Fruit fly (Drosophila melanogaster) whole organism, embryonic: Measurements from ENCODE around the gene sip3.

ENCODE experiments used
- ATbp ChIP-seq: fragments of 200-800 bp; sonication (Bioruptor generic); optimal IDR thresholded peaks from 2 replicates; lab custom pipeline; 2017; ENCODE audit warnings: missing biosample characterization, mild to moderate bottlenecking, missing genetic modification characterization, missing genetic modification reagents
- Asciz ChIP-seq: fragments of 200-800 bp; sonication (Bioruptor generic); optimal IDR thresholded peaks from 2 replicates; lab custom pipeline; 2017; ENCODE audit warnings: missing biosample characterization, mild to moderate bottlenecking, missing genetic modification characterization, missing genetic modification reagents
- BtbVII ChIP-seq: fragments of 200-800 bp; sonication (Bioruptor generic); optimal IDR thresholded peaks from 3 replicates; lab custom pipeline; 2017; ENCODE audit warnings: missing biosample characterization, mild to moderate bottlenecking, missing genetic modification characterization
- CG10267 ChIP-seq: fragments of 200-800 bp; sonication (Bioruptor generic); optimal IDR thresholded peaks from 2 replicates; lab custom pipeline; 2018; ENCODE audit warnings: missing biosample characterization, mild to moderate bottlenecking, missing genetic modification characterization, moderate library complexity
- CG10366 ChIP-seq: fragments of 200-800 bp; sonication (Bioruptor generic); IDR thresholded peaks from 2 replicates; pipeline ENCODE4 v1.3.6; 2022; ENCODE audit warnings: missing biosample characterization, missing genetic modification characterization
- CG10654 ChIP-seq: fragments of 200-800 bp; sonication (Bioruptor generic); optimal IDR thresholded peaks from 2 replicates; lab custom pipeline; 2016; ENCODE audit warnings: missing biosample characterization, missing genetic modification characterization
- CG11696 ChIP-seq: fragments of 200-800 bp; sonication (Bioruptor generic); IDR thresholded peaks from 2 replicates; pipeline ENCODE4 v1.3.6; 2022; ENCODE audit warnings: missing biosample characterization, missing genetic modification characterization
- CG1233 ChIP-seq: fragments of 200-800 bp; sonication (Bioruptor generic); optimal IDR thresholded peaks from 4 replicates; lab custom pipeline; 2018; ENCODE audit warnings: missing biosample characterization, mild to moderate bottlenecking, missing genetic modification characterization
- CG12659 ChIP-seq: fragments of 200-800 bp; sonication (Bioruptor generic); optimal IDR thresholded peaks from 3 replicates; lab custom pipeline; 2017; ENCODE audit warnings: mild to moderate bottlenecking, missing biosample characterization, missing genetic modification reagents, missing genetic modification characterization
- CG15479 ChIP-seq: fragments of 200-800 bp; sonication (Bioruptor generic); optimal IDR thresholded peaks from 3 replicates; lab custom pipeline; 2019; ENCODE audit warnings: missing biosample characterization, mild to moderate bottlenecking, missing genetic modification characterization, moderate library complexity
- CG15601 ChIP-seq: fragments of 200-800 bp; sonication (Bioruptor generic); optimal IDR thresholded peaks from 3 replicates; lab custom pipeline; 2019; ENCODE audit warnings: missing biosample characterization, mild to moderate bottlenecking, missing genetic modification characterization, moderate library complexity
- CG1602 ChIP-seq: fragments of 200-800 bp; sonication (Bioruptor generic); optimal IDR thresholded peaks from 3 replicates; lab custom pipeline; 2016; ENCODE audit warnings: missing biosample characterization, missing genetic modification characterization
- CG17328 ChIP-seq: fragments of 200-800 bp; sonication (Bioruptor generic); IDR thresholded peaks from 2 replicates; pipeline ENCODE4 v1.3.6; 2022; ENCODE audit warnings: missing biosample characterization, missing genetic modification characterization
- CG1832 ChIP-seq: fragments of 200-800 bp; sonication (Bioruptor generic); optimal IDR thresholded peaks from 2 replicates; lab custom pipeline; 2017; ENCODE audit warnings: missing biosample characterization, mild to moderate bottlenecking, missing genetic modification characterization, inconsistent platforms
- CG18764 ChIP-seq: fragments of 200-800 bp; sonication (Bioruptor generic); optimal IDR thresholded peaks from 3 replicates; lab custom pipeline; 2016; ENCODE audit warnings: missing biosample characterization, missing genetic modification characterization
- CG2202 ChIP-seq: fragments of 200-800 bp; sonication (Bioruptor generic); optimal IDR thresholded peaks from 2 replicates; lab custom pipeline; 2018; ENCODE audit warnings: missing biosample characterization, mild to moderate bottlenecking, missing genetic modification characterization
- CG2712 ChIP-seq: fragments of 200-800 bp; optimal IDR thresholded peaks from 3 replicates; lab custom pipeline; 2019; ENCODE audit warnings: missing biosample characterization, mild to moderate bottlenecking, missing genetic modification characterization, moderate library complexity
- CG3163 ChIP-seq: fragments of 200-800 bp; sonication (Bioruptor generic); optimal IDR thresholded peaks from 3 replicates; lab custom pipeline; 2016; ENCODE audit warnings: missing biosample characterization, missing genetic modification characterization
- CG4707 ChIP-seq: fragments of 200-800 bp; sonication (Bioruptor generic); optimal IDR thresholded peaks from 2 replicates; lab custom pipeline; 2018; ENCODE audit warnings: missing biosample characterization, mild to moderate bottlenecking, missing genetic modification characterization, moderate library complexity
- CG6175 ChIP-seq: fragments of 200-800 bp; sonication (Bioruptor generic); IDR thresholded peaks from 3 replicates; pipeline ENCODE4 v1.3.6; 2022; ENCODE audit warnings: missing biosample characterization, missing genetic modification characterization
- CG7987 ChIP-seq: fragments of 200-800 bp; sonication (Bioruptor generic); optimal IDR thresholded peaks from 2 replicates; lab custom pipeline; 2018; ENCODE audit warnings: missing biosample characterization, mild to moderate bottlenecking, missing genetic modification characterization, moderate library complexity
- CG9932 ChIP-seq: fragments of 200-800 bp; sonication (Bioruptor generic); IDR thresholded peaks from 2 replicates; pipeline ENCODE4 v1.3.6; 2022; ENCODE audit warnings: missing biosample characterization, missing genetic modification characterization
- CHES-1-like ChIP-seq: fragments of 200-800 bp; sonication (Bioruptor generic); optimal IDR thresholded peaks from 2 replicates; lab custom pipeline; 2016; ENCODE audit warnings: missing biosample characterization, missing genetic modification characterization
- CkIIα-i1 ChIP-seq: fragments of 200-800 bp; sonication (Bioruptor generic); IDR thresholded peaks from 2 replicates; pipeline ENCODE4 v1.3.6; 2022; ENCODE audit warnings: missing biosample characterization, missing genetic modification characterization
- Doc2 ChIP-seq: fragments of 200-800 bp; sonication (Bioruptor generic); IDR thresholded peaks from 2 replicates; pipeline ENCODE4 v1.3.6; 2022; ENCODE audit warnings: missing biosample characterization, missing genetic modification characterization
- Fer2 ChIP-seq: fragments of 200-800 bp; sonication (Bioruptor generic); optimal IDR thresholded peaks from 2 replicates; lab custom pipeline; 2018; ENCODE audit warnings: missing biosample characterization, mild to moderate bottlenecking, missing genetic modification characterization, moderate library complexity
- Hey ChIP-seq: fragments of 200-800 bp; sonication (Bioruptor generic); optimal IDR thresholded peaks from 3 replicates; lab custom pipeline; 2018; ENCODE audit warnings: missing biosample characterization, mild to moderate bottlenecking, missing genetic modification characterization
- HmgZ ChIP-seq: fragments of 200-800 bp; sonication (Bioruptor generic); optimal IDR thresholded peaks from 2 replicates; lab custom pipeline; 2018; ENCODE audit warnings: missing biosample characterization, mild to moderate bottlenecking, missing genetic modification characterization
- Hr51 ChIP-seq, 2 experiments: fragments of 200-800 bp; sonication (Bioruptor generic); optimal IDR thresholded peaks; 2 replicates in 1 of 2; 3 replicates in 1 of 2; lab custom pipeline; 2016 to 2018; ENCODE audit warnings: missing biosample characterization in 2 of 2, missing genetic modification characterization in 2 of 2, mild to moderate bottlenecking in 1 of 2, moderate library complexity in 1 of 2
- Hsf ChIP-seq: fragments of 200-800 bp; sonication (Bioruptor generic); optimal IDR thresholded peaks from 3 replicates; lab custom pipeline; 2016; ENCODE audit warnings: missing biosample characterization, missing genetic modification characterization
- Mes4 ChIP-seq: fragments of 200-800 bp; sonication (Bioruptor generic); optimal IDR thresholded peaks from 2 replicates; lab custom pipeline; 2016; ENCODE audit warnings: missing biosample characterization, missing genetic modification characterization
- Nf-YC ChIP-seq: fragments of 200-800 bp; optimal IDR thresholded peaks from 3 replicates; lab custom pipeline; 2019; ENCODE audit warnings: missing biosample characterization, mild to moderate bottlenecking, missing genetic modification characterization, moderate library complexity
- Xrp1 ChIP-seq: fragments of 200-800 bp; sonication (Bioruptor generic); IDR thresholded peaks from 2 replicates; pipeline ENCODE4 v1.3.6; 2022; ENCODE audit warnings: missing biosample characterization, missing genetic modification characterization
- ash1 ChIP-seq: fragments of 200-800 bp; sonication (Bioruptor generic); optimal IDR thresholded peaks from 2 replicates; lab custom pipeline; 2018; ENCODE audit warnings: missing biosample characterization, mild to moderate bottlenecking, missing genetic modification characterization
- crol ChIP-seq: fragments of 200-800 bp; sonication (Bioruptor generic); IDR thresholded peaks from 2 replicates; pipeline ENCODE4 v1.3.6; 2022; ENCODE audit warnings: missing biosample characterization, missing genetic modification characterization
- ems ChIP-seq: fragments of 200-800 bp; sonication (Bioruptor generic); optimal IDR thresholded peaks from 3 replicates; lab custom pipeline; 2016; ENCODE audit warnings: missing biosample characterization, missing genetic modification characterization
- fru ChIP-seq: fragments of >200 bp; optimal IDR thresholded peaks from 2 replicates; lab custom pipeline; 2017
- hth ChIP-seq: fragments of >200 bp; optimal IDR thresholded peaks from 2 replicates; lab custom pipeline; 2017; ENCODE audit warnings: inconsistent platforms
- knrl ChIP-seq: fragments of 200-800 bp; sonication (Bioruptor generic); IDR thresholded peaks from 3 replicates; pipeline ENCODE4 v1.3.6; 2022; ENCODE audit warnings: missing biosample characterization, missing genetic modification characterization; ENCODE audit not compliant: partially characterized antibody
- nerfin-2 ChIP-seq: fragments of 200-800 bp; sonication (Bioruptor generic); IDR thresholded peaks from 2 replicates; pipeline ENCODE4 v1.3.6; 2022; ENCODE audit warnings: missing biosample characterization, missing genetic modification characterization; ENCODE audit not compliant: partially characterized antibody
- nom ChIP-seq: fragments of 200-800 bp; sonication (Bioruptor generic); optimal IDR thresholded peaks from 2 replicates; lab custom pipeline; 2017; ENCODE audit warnings: missing biosample characterization, missing genetic modification characterization, mild to moderate bottlenecking, moderate library complexity, missing genetic modification reagents
- pb ChIP-seq: fragments of 200-800 bp; sonication (Bioruptor generic); optimal IDR thresholded peaks from 3 replicates; lab custom pipeline; 2016; ENCODE audit warnings: missing biosample characterization, missing genetic modification characterization
- phol ChIP-seq: fragments of 200-800 bp; sonication (Bioruptor generic); optimal IDR thresholded peaks from 3 replicates; lab custom pipeline; 2018; ENCODE audit warnings: missing biosample characterization, mild to moderate bottlenecking, missing genetic modification characterization, moderate library complexity
- prd ChIP-seq, 3 experiments: fragments of >200 bp in 2 of 3; fragments of 200-800 bp in 1 of 3; sonication (Bioruptor generic) in 1 of 3; optimal IDR thresholded peaks in 2 of 3; IDR thresholded peaks in 1 of 3; 2 replicates in 2 of 3; 3 replicates in 1 of 3; pipeline versions ENCODE4 v1.3.6 to Lab custom; 2017 to 2022; ENCODE audit warnings: missing biosample characterization in 1 of 3, missing genetic modification characterization in 1 of 3
- run ChIP-seq: fragments of 200-800 bp; sonication (Bioruptor generic); optimal IDR thresholded peaks from 3 replicates; lab custom pipeline; 2018; ENCODE audit warnings: missing biosample characterization, mild to moderate bottlenecking, missing genetic modification characterization
- scrt ChIP-seq: fragments of 200-800 bp; sonication (Bioruptor generic); optimal IDR thresholded peaks from 2 replicates; lab custom pipeline; 2018; ENCODE audit warnings: missing biosample characterization, mild to moderate bottlenecking, missing genetic modification characterization, moderate library complexity
- seq ChIP-seq: fragments of 200-800 bp; sonication (Bioruptor generic); IDR thresholded peaks from 2 replicates; pipeline ENCODE4 v1.3.6; 2022; ENCODE audit warnings: missing biosample characterization, missing genetic modification characterization
- sisA ChIP-seq: fragments of 200-800 bp; sonication (Bioruptor generic); IDR thresholded peaks from 2 replicates; pipeline ENCODE4 v1.3.6; 2022; ENCODE audit warnings: missing biosample characterization, missing genetic modification characterization
- sob ChIP-seq: fragments of 200-800 bp; sonication (Bioruptor generic); IDR thresholded peaks from 2 replicates; pipeline ENCODE4 v1.3.6; 2022; ENCODE audit warnings: missing biosample characterization, missing genetic modification characterization
- yki ChIP-seq: fragments of >200 bp; optimal IDR thresholded peaks from 3 replicates; lab custom pipeline; 2018
- z ChIP-seq: fragments of 200-800 bp; sonication (Bioruptor generic); IDR thresholded peaks from 3 replicates; pipeline ENCODE4 v1.3.6; 2022; ENCODE audit warnings: missing biosample characterization, missing genetic modification characterization

Gene sip3

dm6 chr3R:31747429-31748048 lies 24.5 kb upstream of the sip3 start, which contains the start of the genes nero and CG1910 (continued):
- TF ChIP-seq CG2712 (tag; lab: Kevin White, UChicago), result peak; percentile 50
- no peak for TF ChIP-seq CG10654 (GFP tag; lab: Kevin White, UChicago)
- TF ChIP-seq Mes4, result no peak
- no peak for TF ChIP-seq CG11696 (GFP tag; lab: Robert Waterston, UW)
- no peak for TF ChIP-seq seq (GFP tag; lab: Robert Waterston, UW)
- TF ChIP-seq ems (GFP tag; lab: Kevin White, UChicago), result no peak
- no peak for TF ChIP-seq crol (GFP tag; lab: Robert Waterston, UW)
- TF ChIP-seq fru (lab: Kevin White, UChicago), result no peak
- TF ChIP-seq pb (GFP tag; lab: Kevin White, UChicago), result no peak
- TF ChIP-seq CG3163 (GFP tag; lab: Kevin White, UChicago), result no peak
- peak; percentile 63 for TF ChIP-seq CG12659 (GFP tag; lab: Kevin White, UChicago)
- no peak for TF ChIP-seq CkIIα-i1 (GFP tag; lab: Robert Waterston, UW)
- TF ChIP-seq Hr51 (GFP tag; optimal IDR thresholded peaks at IDR 0.05; lab: Kevin White, UChicago), result no peak
- no peak for TF ChIP-seq Hey (tag; lab: Kevin White, UChicago)
- no peak for TF ChIP-seq hth (lab: Kevin White, UChicago)
- TF ChIP-seq scrt (GFP tag; lab: Kevin White, UChicago), result no peak
- no peak for TF ChIP-seq CG1602
- peak; percentile 37 for TF ChIP-seq CG15601
- peak; percentile 77 for TF ChIP-seq HmgZ
- TF ChIP-seq BtbVII (GFP tag; lab: Kevin White, UChicago), result no peak
- peak; percentile 30 for TF ChIP-seq Hsf
- TF ChIP-seq Fer2 (tag; lab: Kevin White, UChicago), result no peak
- no peak for TF ChIP-seq sob (GFP tag; lab: Robert Waterston, UW)
- TF ChIP-seq CG7987 (GFP tag; lab: Kevin White, UChicago), result peak; percentile 19
- peak; percentile 29 for TF ChIP-seq CG1233
- TF ChIP-seq Asciz (GFP tag; lab: Kevin White, UChicago), result no peak
- TF ChIP-seq run (tag; lab: Kevin White, UChicago), result no peak
- TF ChIP-seq CG15479 (GFP tag; lab: Kevin White, UChicago), result peak; percentile 84
- peak; percentile 69 for TF ChIP-seq CHES-1-like (GFP tag; lab: Kevin White, UChicago)
- no peak for TF ChIP-seq nerfin-2
- TF ChIP-seq CG4707 (GFP tag; lab: Kevin White, UChicago), result no peak
- no peak for TF ChIP-seq CG9932 (GFP tag; lab: Robert Waterston, UW)
- no peak for TF ChIP-seq CG10366 (GFP tag; lab: Robert Waterston, UW)
- no peak for TF ChIP-seq CG18764
- peak; percentile 39 for TF ChIP-seq phol (tag; lab: Kevin White, UChicago)
- TF ChIP-seq yki, result no peak
- TF ChIP-seq knrl (GFP tag; lab: Robert Waterston, UW), result no peak
- no peak for TF ChIP-seq CG1832 (GFP tag; lab: Kevin White, UChicago)
- TF ChIP-seq CG10267 (tag; lab: Kevin White, UChicago), result peak; percentile 85
- TF ChIP-seq prd (optimal IDR thresholded peaks at IDR 0.05; lab: Kevin White, UChicago), result no peak
- no peak for TF ChIP-seq prd (GFP tag; IDR thresholded peaks at IDR 0.05; lab: Robert Waterston, UW)
- no peak for TF ChIP-seq Doc2 (GFP tag; lab: Robert Waterston, UW)
- no peak for TF ChIP-seq z (GFP tag; lab: Robert Waterston, UW)
- TF ChIP-seq CG2202 (tag; lab: Kevin White, UChicago), result no peak
- TF ChIP-seq ATbp, result no peak
- TF ChIP-seq sisA (GFP tag; lab: Robert Waterston, UW), result no peak
- no peak for TF ChIP-seq CG6175 (GFP tag; lab: Robert Waterston, UW)
- no peak for TF ChIP-seq Nf-YC
- TF ChIP-seq nom (GFP tag; lab: Kevin White, UChicago), result peak; percentile 26
- no peak for TF ChIP-seq CG17328
- TF ChIP-seq ash1 (GFP tag; lab: Kevin White, UChicago), result no peak
- no peak for TF ChIP-seq Xrp1 (GFP tag; lab: Robert Waterston, UW)
